Fruit fly (Drosophila melanogaster): ENCODE results near the gene Rsbp15.

The Rsbp15 gene

DNA sequence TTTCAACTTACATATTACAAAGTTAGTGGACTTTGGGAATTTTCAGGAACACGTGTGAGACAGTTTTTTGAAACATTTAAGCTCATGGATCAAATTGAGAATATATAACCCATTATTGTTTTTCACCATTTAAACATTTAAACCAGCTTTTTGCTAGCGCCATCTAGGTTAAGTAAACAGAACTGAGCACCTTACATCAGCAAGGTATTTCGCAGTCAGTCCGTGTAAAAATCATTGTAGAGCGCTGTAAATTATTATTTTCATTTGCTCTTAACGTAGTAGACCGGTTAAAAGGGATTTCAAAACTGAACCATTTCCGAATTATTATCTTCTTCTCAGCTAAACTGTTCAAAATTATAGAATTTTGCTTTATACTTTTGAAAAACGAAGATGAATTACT is at the start of gene Rsbp15:
Gene Rsbp15 (plus strand): TSS at position 295 of the 400 bp plus-strand sequence.
- TF ChIP-seq Clk (GFP tag; optimal IDR thresholded peaks at IDR 0.05) = no peak
- TF ChIP-seq toe (GFP tag; optimal IDR thresholded peaks at IDR 0.05) = no peak
- TF ChIP-seq ovo (GFP tag; optimal IDR thresholded peaks at IDR 0.05) = no peak
- TF ChIP-seq Crg-1 (GFP tag; optimal IDR thresholded peaks at IDR 0.05) = no peak
- TF ChIP-seq CG1620 (GFP tag; optimal IDR thresholded peaks at IDR 0.05) = no peak
- no peak for TF ChIP-seq cic (GFP tag; optimal IDR thresholded peaks at IDR 0.05)
- no peak for TF ChIP-seq kay (GFP tag; ENCODE audit: borderline replicate concordance)
- TF ChIP-seq CG12768 (GFP tag; optimal IDR thresholded peaks at IDR 0.05) = no peak
- no peak for TF ChIP-seq pad (GFP tag; optimal IDR thresholded peaks at IDR 0.05)
- no peak for TF ChIP-seq CG7045 (GFP tag; optimal IDR thresholded peaks at IDR 0.05)
- no peak for TF ChIP-seq CG14711 (tag; optimal IDR thresholded peaks at IDR 0.05)
- TF ChIP-seq CG7101 (tag; optimal IDR thresholded peaks at IDR 0.05) = no peak
- no peak for TF ChIP-seq bab1 (GFP tag; optimal IDR thresholded peaks at IDR 0.05)
- TF ChIP-seq Mnt (GFP tag; optimal IDR thresholded peaks at IDR 0.05) = no peak
- no peak for TF ChIP-seq CG11617 (GFP tag; optimal IDR thresholded peaks at IDR 0.05)
- TF ChIP-seq CG33017 (tag; optimal IDR thresholded peaks at IDR 0.05) = no peak

DNA sequence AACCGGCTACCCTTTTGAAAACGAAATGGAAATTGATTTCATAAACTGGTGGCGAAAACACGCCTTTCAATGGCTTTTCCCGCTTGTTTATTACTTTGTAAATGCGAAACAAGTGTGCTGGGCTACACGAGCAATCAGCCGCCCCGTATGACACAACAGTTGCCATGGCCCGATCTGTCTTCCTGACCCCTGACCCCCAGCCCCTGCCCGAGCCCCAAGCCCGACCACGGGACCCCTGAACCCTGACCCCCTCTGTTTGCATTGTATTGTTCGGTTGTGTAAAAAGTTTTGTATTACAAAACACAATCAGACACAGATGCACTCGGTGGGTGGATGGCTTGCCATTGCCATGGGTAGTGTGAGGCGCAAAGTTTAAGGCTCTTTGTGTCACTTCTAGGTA is 36.6 kb upstream of the Rsbp15 start:
- TF ChIP-seq CG11617 (GFP tag; optimal IDR thresholded peaks at IDR 0.05) = no peak
- no peak for TF ChIP-seq CG1620 (GFP tag; optimal IDR thresholded peaks at IDR 0.05)
- TF ChIP-seq toe (GFP tag; optimal IDR thresholded peaks at IDR 0.05) = no peak
- TF ChIP-seq CG14711 (tag; optimal IDR thresholded peaks at IDR 0.05) = no peak
- no peak for TF ChIP-seq bab1 (GFP tag; optimal IDR thresholded peaks at IDR 0.05)
- no peak for TF ChIP-seq CG7045 (GFP tag; optimal IDR thresholded peaks at IDR 0.05)
- TF ChIP-seq CG5204 (GFP tag; optimal IDR thresholded peaks at IDR 0.05) = no peak
- TF ChIP-seq CG7101 (tag; optimal IDR thresholded peaks at IDR 0.05) = no peak
- no peak for TF ChIP-seq cnc (optimal IDR thresholded peaks at IDR 0.05)
- no peak for TF ChIP-seq ovo (GFP tag; optimal IDR thresholded peaks at IDR 0.05)
- no peak for TF ChIP-seq Crg-1 (GFP tag; optimal IDR thresholded peaks at IDR 0.05)
- no peak for TF ChIP-seq cic (GFP tag; optimal IDR thresholded peaks at IDR 0.05)
- no peak for TF ChIP-seq pad (GFP tag; optimal IDR thresholded peaks at IDR 0.05)
- TF ChIP-seq kay (GFP tag; ENCODE audit: borderline replicate concordance) = no peak
- TF ChIP-seq Hr96 (GFP tag; optimal IDR thresholded peaks at IDR 0.05) = no peak

DNA sequence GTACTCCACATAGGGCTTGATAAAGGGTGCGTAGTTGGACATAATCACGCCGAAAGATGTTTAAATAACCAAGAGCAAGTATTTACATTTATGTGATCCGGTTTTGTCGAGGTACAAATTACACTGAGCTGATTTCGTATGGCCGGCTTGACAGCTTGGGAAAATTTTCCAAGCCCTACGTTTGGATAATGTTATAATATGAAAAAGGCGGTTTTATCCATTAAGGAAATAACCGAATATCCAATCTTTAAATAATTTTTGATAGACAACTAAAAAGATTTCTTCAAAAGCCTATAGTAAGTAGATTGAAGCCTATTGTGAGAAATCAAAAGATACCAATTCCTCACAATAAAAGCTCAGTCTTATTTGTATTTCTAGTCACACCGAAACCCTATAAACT is 27.3 kb upstream of the Rsbp15 start, which contains the start of the genes eIF3d2 and CG43450:
Gene eIF3d2 (minus strand): TSS at position 101 of the 400 bp plus-strand sequence.
Gene CG43450 (plus strand): TSS at position 384 of the 400 bp plus-strand sequence.
- no peak for TF ChIP-seq cnc (optimal IDR thresholded peaks at IDR 0.05)
- no peak for TF ChIP-seq CG12768 (GFP tag; optimal IDR thresholded peaks at IDR 0.05)
- TF ChIP-seq Hr96 (GFP tag; optimal IDR thresholded peaks at IDR 0.05) = no peak
- TF ChIP-seq Mnt (GFP tag; optimal IDR thresholded peaks at IDR 0.05) = no peak
- TF ChIP-seq CG7045 (GFP tag; optimal IDR thresholded peaks at IDR 0.05) = no peak
- no peak for TF ChIP-seq CG11617 (GFP tag; optimal IDR thresholded peaks at IDR 0.05)
- TF ChIP-seq CG33017 (tag; optimal IDR thresholded peaks at IDR 0.05) = no peak
- no peak for TF ChIP-seq pad (GFP tag; optimal IDR thresholded peaks at IDR 0.05)
- TF ChIP-seq Crg-1 (GFP tag; optimal IDR thresholded peaks at IDR 0.05) = no peak
- no peak for TF ChIP-seq tj (GFP tag; optimal IDR thresholded peaks at IDR 0.05)
- no peak for TF ChIP-seq Clk (GFP tag; optimal IDR thresholded peaks at IDR 0.05)
- TF ChIP-seq CG7101 (tag; optimal IDR thresholded peaks at IDR 0.05) = no peak
- TF ChIP-seq cic (GFP tag; optimal IDR thresholded peaks at IDR 0.05) = no peak
- no peak for TF ChIP-seq CG5204 (GFP tag; optimal IDR thresholded peaks at IDR 0.05)
- TF ChIP-seq toe (GFP tag; optimal IDR thresholded peaks at IDR 0.05) = no peak
- TF ChIP-seq ovo (GFP tag; optimal IDR thresholded peaks at IDR 0.05) = no peak

DNA sequence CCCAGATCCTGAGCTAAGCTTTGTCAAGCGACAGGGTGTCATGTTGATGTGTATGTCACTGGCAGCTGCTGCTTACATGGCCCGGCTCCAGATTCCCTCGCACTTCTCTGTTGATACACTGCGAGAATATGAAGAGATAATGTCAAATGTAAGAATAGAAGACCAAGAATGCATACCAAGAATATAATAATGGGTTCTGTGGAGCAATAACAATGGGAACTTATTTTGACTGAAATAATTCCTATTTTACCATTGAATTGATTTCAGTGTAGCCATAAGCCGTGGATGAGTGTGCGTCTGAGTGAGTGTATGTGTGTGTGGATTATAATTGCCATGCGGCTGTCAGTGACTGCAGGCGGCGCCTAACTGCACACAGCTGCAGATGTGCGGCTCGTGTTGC is 26.1 kb upstream of the Rsbp15 start:
- TF ChIP-seq kay (GFP tag; ENCODE audit: borderline replicate concordance) (no peak), Mnt (GFP tag; optimal IDR thresholded peaks at IDR 0.05) (no peak), Hr96 (GFP tag; optimal IDR thresholded peaks at IDR 0.05) (no peak)

DNA sequence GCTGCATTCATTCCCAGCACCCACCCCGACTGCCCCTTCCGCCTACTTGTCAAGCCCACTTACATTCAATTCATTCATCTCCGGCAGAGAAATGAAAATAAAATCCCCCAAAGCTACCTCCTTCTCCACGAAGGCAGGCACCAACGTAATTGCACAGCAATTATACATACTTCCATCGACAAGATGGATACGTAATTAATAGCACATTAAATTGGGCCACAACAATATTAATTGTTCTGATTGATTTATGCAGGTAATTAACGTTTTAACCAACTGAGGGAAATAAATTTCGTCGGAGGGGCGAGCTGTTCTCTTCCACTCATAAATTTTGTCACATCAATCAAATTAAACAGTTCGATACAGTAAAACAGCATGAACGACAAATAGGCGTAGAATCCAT is 24.5 kb upstream of the Rsbp15 start, which contains the start of gene Adk1:
Gene Adk1 (plus strand): TSS at position 301 of the 400 bp plus-strand sequence.
- TF ChIP-seq toe (GFP tag; optimal IDR thresholded peaks at IDR 0.05) (no peak), CG11617 (GFP tag; optimal IDR thresholded peaks at IDR 0.05) (no peak), pad (GFP tag; optimal IDR thresholded peaks at IDR 0.05) (no peak), CG1620 (GFP tag; optimal IDR thresholded peaks at IDR 0.05) (no peak), CG7045 (GFP tag; optimal IDR thresholded peaks at IDR 0.05) (no peak), Mnt (GFP tag; optimal IDR thresholded peaks at IDR 0.05) (no peak)

DNA sequence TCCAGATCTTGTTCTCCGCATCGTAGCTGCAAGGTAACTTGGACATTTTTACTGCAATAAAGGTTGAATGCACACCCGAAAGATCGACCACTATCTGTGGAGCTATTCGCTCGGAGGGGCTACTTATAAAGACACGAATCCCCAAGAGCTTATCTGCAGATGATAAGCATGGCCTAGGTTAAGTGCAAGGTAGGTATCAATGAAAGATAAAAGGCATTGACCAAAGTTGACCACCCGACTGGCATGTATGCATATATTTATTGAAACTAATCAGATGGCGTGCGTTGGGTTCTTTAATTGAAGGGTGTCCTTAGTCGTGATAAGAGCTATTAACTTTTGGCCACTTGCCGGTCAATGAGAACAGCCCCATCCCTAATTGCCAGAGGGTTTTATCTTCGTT is 11.9 kb upstream of the Rsbp15 start, which contains the start of gene CG4830:
Gene CG4830 (minus strand): TSS at position 101 of the 400 bp plus-strand sequence.
- TF ChIP-seq Mnt (GFP tag; optimal IDR thresholded peaks at IDR 0.05) = no peak
- TF ChIP-seq Clk (GFP tag; optimal IDR thresholded peaks at IDR 0.05) = no peak
- TF ChIP-seq tj (GFP tag; optimal IDR thresholded peaks at IDR 0.05) = no peak
- no peak for TF ChIP-seq CG12768 (GFP tag; optimal IDR thresholded peaks at IDR 0.05)
- no peak for TF ChIP-seq pad (GFP tag; optimal IDR thresholded peaks at IDR 0.05)
- no peak for TF ChIP-seq kay (GFP tag; ENCODE audit: borderline replicate concordance)
- TF ChIP-seq CG7101 (tag; optimal IDR thresholded peaks at IDR 0.05) = no peak
- TF ChIP-seq Hr96 (GFP tag; optimal IDR thresholded peaks at IDR 0.05) = no peak
- no peak for TF ChIP-seq CG1620 (GFP tag; optimal IDR thresholded peaks at IDR 0.05)
- no peak for TF ChIP-seq bab1 (GFP tag; optimal IDR thresholded peaks at IDR 0.05)
- no peak for TF ChIP-seq CG11617 (GFP tag; optimal IDR thresholded peaks at IDR 0.05)
- TF ChIP-seq toe (GFP tag; optimal IDR thresholded peaks at IDR 0.05) = no peak
- no peak for TF ChIP-seq ovo (GFP tag; optimal IDR thresholded peaks at IDR 0.05)

DNA sequence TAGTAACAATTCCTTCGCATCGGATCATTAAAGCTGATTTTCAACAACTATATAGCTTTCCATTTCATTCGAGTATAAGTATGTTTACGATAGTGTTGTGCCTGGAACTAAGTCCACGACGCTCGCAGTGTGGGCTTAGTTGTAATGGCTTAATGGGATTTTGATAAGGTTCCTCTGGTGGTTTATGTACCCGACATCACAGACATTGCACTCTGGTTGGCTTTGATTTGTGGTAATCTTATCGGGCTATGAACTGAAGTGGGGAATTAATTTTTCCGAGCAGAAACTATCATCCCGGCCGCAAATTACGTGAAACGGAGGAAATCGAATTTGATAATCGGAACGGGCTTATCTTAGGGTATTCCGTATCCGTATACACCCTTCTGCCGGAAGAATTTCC is 10.6 kb upstream of the Rsbp15 start:
- TF ChIP-seq cnc (optimal IDR thresholded peaks at IDR 0.05) (no peak), cic (GFP tag; optimal IDR thresholded peaks at IDR 0.05) (no peak), kay (GFP tag; ENCODE audit: borderline replicate concordance) (no peak), CG7045 (GFP tag; optimal IDR thresholded peaks at IDR 0.05) (no peak), Clk (GFP tag; optimal IDR thresholded peaks at IDR 0.05) (no peak), tj (GFP tag; optimal IDR thresholded peaks at IDR 0.05) (no peak), bab1 (GFP tag; optimal IDR thresholded peaks at IDR 0.05) (no peak), CG11617 (GFP tag; optimal IDR thresholded peaks at IDR 0.05) (no peak), Hr96 (GFP tag; optimal IDR thresholded peaks at IDR 0.05) (no peak), CG14711 (tag; optimal IDR thresholded peaks at IDR 0.05) (no peak), CG33017 (tag; optimal IDR thresholded peaks at IDR 0.05) (no peak), CG12768 (GFP tag; optimal IDR thresholded peaks at IDR 0.05) (no peak), Mnt (GFP tag; optimal IDR thresholded peaks at IDR 0.05) (no peak), ovo (GFP tag; optimal IDR thresholded peaks at IDR 0.05) (no peak), toe (GFP tag; optimal IDR thresholded peaks at IDR 0.05) (no peak), pad (GFP tag; optimal IDR thresholded peaks at IDR 0.05) (no peak), Crg-1 (GFP tag; optimal IDR thresholded peaks at IDR 0.05) (no peak)
